Worm (Caenorhabditis elegans) whole organism, L2 larva: ENCODE results near the gene F11E6.6.

Experiments used
- ama-1 ChIP-seq: fragments of 150-350 bp; optimal IDR thresholded peaks from 2 replicates; lab custom pipeline; 2018; ENCODE audit warnings: inconsistent platforms
- ceh-16 ChIP-seq: fragments of 150-350 bp; optimal IDR thresholded peaks from 2 replicates; lab custom pipeline; 2014; ENCODE audit warnings: missing biosample characterization, missing genetic modification characterization
- ceh-82 ChIP-seq: fragments of 150-350 bp; optimal IDR thresholded peaks from 2 replicates; lab custom pipeline; 2014; ENCODE audit warnings: missing biosample characterization, missing genetic modification characterization
- elt-3 ChIP-seq: sonication (generic microtip); optimal IDR thresholded peaks from 2 replicates; lab custom pipeline; 2017; ENCODE audit warnings: missing biosample characterization, missing genetic modification characterization
- lsy-2 ChIP-seq, 2 experiments: fragments of 150-350 bp in 1 of 2; sonication (generic microtip) in 1 of 2; optimal IDR thresholded peaks; 2 replicates each; lab custom pipeline; 2014 to 2017; ENCODE audit warnings: missing biosample characterization in 2 of 2, missing genetic modification characterization in 2 of 2
- nhr-77 ChIP-seq: fragments of 150-350 bp; optimal IDR thresholded peaks from 2 replicates; lab custom pipeline; 2014; ENCODE audit warnings: missing biosample characterization, missing genetic modification characterization
- snpc-4 ChIP-seq: fragments of 150-350 bp; optimal IDR thresholded peaks from 2 replicates; lab custom pipeline; 2014; ENCODE audit warnings: missing biosample characterization, missing genetic modification characterization
- unc-62 ChIP-seq: fragments of 150-350 bp; optimal IDR thresholded peaks from 2 replicates; lab custom pipeline; 2014; ENCODE audit warnings: missing biosample characterization, missing genetic modification reagents, missing genetic modification characterization

- TF ChIP-seq snpc-4 (tag; lab: Kevin White, UChicago) (no peak), lsy-2 (tag; optimal IDR thresholded peaks at IDR 0.05; lab: Kevin White, UChicago) (no peak), unc-62 (GFP tag; lab: Kevin White, UChicago) (no peak), ceh-16 (tag; lab: Kevin White, UChicago) (no peak), ceh-82 (tag; lab: Kevin White, UChicago) (no peak), nhr-77 (tag; lab: Kevin White, UChicago) (no peak), ama-1 (lab: Kevin White, UChicago) (no peak), elt-3 (tag; lab: Kevin White, UChicago) (no peak)
Measured at ce11 chrIV:17435228-17435627, 30.6 kb downstream of the F11E6.6 start.
